Fruit fly (Drosophila melanogaster) whole organism, wandering third instar larva: Measurements from ENCODE around the gene CG42833.

Source experiments
- Abd-B ChIP-seq: fragments of >200 bp; optimal IDR thresholded peaks from 2 replicates; lab custom pipeline; 2017; ENCODE audit warnings: missing biosample characterization, missing genetic modification characterization
- CG32264 ChIP-seq: fragments of 200-800 bp; sonication (Bioruptor generic); optimal IDR thresholded peaks from 2 replicates; lab custom pipeline; 2016; ENCODE audit warnings: missing biosample characterization, missing genetic modification characterization
- CG9705 ChIP-seq: fragments of 200-800 bp; sonication (Bioruptor generic); optimal IDR thresholded peaks from 2 replicates; lab custom pipeline; 2018; ENCODE audit warnings: missing biosample characterization, mild to moderate bottlenecking, missing genetic modification characterization
- CrebA ChIP-seq: fragments of 200-800 bp; sonication (Bioruptor generic); optimal IDR thresholded peaks from 2 replicates; lab custom pipeline; 2016; ENCODE audit warnings: missing biosample characterization, mild to moderate bottlenecking, missing genetic modification characterization, borderline replicate concordance
- Dfd ChIP-seq: fragments of >200 bp; optimal IDR thresholded peaks from 2 replicates; lab custom pipeline; 2017; ENCODE audit warnings: missing biosample characterization, missing genetic modification characterization
- Dif ChIP-seq: fragments of 200-275, 200-300 bp; sonication (Bioruptor generic); optimal IDR thresholded peaks from 2 replicates; lab custom pipeline; 2018; ENCODE audit warnings: missing biosample characterization, missing genetic modification characterization; ENCODE audit not compliant: partially characterized antibody
- HLH106 ChIP-seq: fragments of 200-800 bp; optimal IDR thresholded peaks from 3 replicates; lab custom pipeline; 2019; ENCODE audit warnings: missing biosample characterization, mild to moderate bottlenecking, missing genetic modification characterization, moderate library complexity
- Hnf4 ChIP-seq: fragments of 200-800 bp; sonication (Bioruptor generic); optimal IDR thresholded peaks from 2 replicates; lab custom pipeline; 2016; ENCODE audit warnings: missing biosample characterization, mild to moderate bottlenecking, missing genetic modification characterization
- Hr83 ChIP-seq: fragments of 200-300 bp; sonication (Bioruptor generic); optimal IDR thresholded peaks from 2 replicates; lab custom pipeline; 2016; ENCODE audit warnings: missing biosample characterization, mild to moderate bottlenecking, missing genetic modification characterization, moderate library complexity; ENCODE audit not compliant: poor library complexity, severe bottlenecking
- Jra ChIP-seq: sonication (Bioruptor generic); optimal IDR thresholded peaks from 2 replicates; lab custom pipeline; 2016; ENCODE audit warnings: missing biosample characterization, missing genetic modification characterization
- Mio ChIP-seq: sonication (Bioruptor generic); optimal IDR thresholded peaks from 2 replicates; lab custom pipeline; 2016; ENCODE audit warnings: missing biosample characterization, missing genetic modification characterization
- N ChIP-seq: fragments of >200 bp; optimal IDR thresholded peaks from 2 replicates; lab custom pipeline; 2018; ENCODE audit warnings: missing biosample characterization, missing external identifiers, missing genetic modification characterization
- OdsH ChIP-seq: fragments of 200-800 bp; sonication (Bioruptor generic); optimal IDR thresholded peaks from 2 replicates; lab custom pipeline; 2016; ENCODE audit warnings: missing biosample characterization, mild to moderate bottlenecking, missing genetic modification characterization
- Rel ChIP-seq, 2 experiments: fragments of 200-800 bp; sonication (Bioruptor generic) in 1 of 2; optimal IDR thresholded peaks; 2 replicates in 1 of 2; 3 replicates in 1 of 2; lab custom pipeline; 2016 to 2019; ENCODE audit warnings: mild to moderate bottlenecking in 2 of 2, missing biosample characterization in 2 of 2, missing genetic modification characterization in 2 of 2, moderate library complexity in 1 of 2
- Sp1 ChIP-seq: fragments of 200-800 bp; sonication (Bioruptor generic); optimal IDR thresholded peaks from 3 replicates; lab custom pipeline; 2019; ENCODE audit warnings: missing biosample characterization, mild to moderate bottlenecking, missing genetic modification characterization, moderate library complexity
- Vsx2 ChIP-seq: fragments of 200-300, 225-300 bp; sonication (Bioruptor generic); optimal IDR thresholded peaks from 2 replicates; lab custom pipeline; 2018; ENCODE audit warnings: missing biosample characterization, missing genetic modification characterization; ENCODE audit not compliant: partially characterized antibody
- br ChIP-seq: fragments of 200-800 bp; sonication (Bioruptor generic); optimal IDR thresholded peaks from 2 replicates; lab custom pipeline; 2016; ENCODE audit warnings: missing biosample characterization, missing genetic modification characterization
- brk ChIP-seq: fragments of 200-800 bp; sonication (Bioruptor generic); optimal IDR thresholded peaks from 2 replicates; lab custom pipeline; 2016; ENCODE audit warnings: missing biosample characterization, mild to moderate bottlenecking, missing genetic modification characterization
- dl ChIP-seq, 2 experiments: fragments of 175-275, 200-275 bp in 1 of 2; fragments of 200-275 bp in 1 of 2; sonication (Bioruptor generic); optimal IDR thresholded peaks; lab custom pipeline; 2018; ENCODE audit warnings: mild to moderate bottlenecking in 2 of 2, missing biosample characterization in 2 of 2, missing genetic modification characterization in 2 of 2, moderate library complexity in 2 of 2; ENCODE audit not compliant: partially characterized antibody in 2 of 2, insufficient read depth in 1 of 2
- dmrt93B ChIP-seq: fragments of 200-800 bp; sonication (Bioruptor generic); optimal IDR thresholded peaks from 2 replicates; lab custom pipeline; 2018; ENCODE audit warnings: missing biosample characterization, mild to moderate bottlenecking, missing genetic modification characterization
- dsf ChIP-seq: sonication (Bioruptor generic); optimal IDR thresholded peaks from 2 replicates; lab custom pipeline; 2016; ENCODE audit warnings: missing biosample characterization, missing genetic modification characterization, borderline replicate concordance
- ey ChIP-seq: fragments of 200-800 bp; sonication (Bioruptor generic); optimal IDR thresholded peaks from 2 replicates; lab custom pipeline; 2016; ENCODE audit warnings: missing biosample characterization, missing genetic modification characterization
- foxo ChIP-seq, 2 experiments: fragments of 200-800 bp; sonication (Bioruptor generic); optimal IDR thresholded peaks; 2 replicates in 1 of 2; 3 replicates in 1 of 2; lab custom pipeline; 2016 to 2017; ENCODE audit warnings: missing biosample characterization in 2 of 2, missing genetic modification characterization in 2 of 2
- fru ChIP-seq: fragments of 200-800 bp; sonication (Bioruptor generic); optimal IDR thresholded peaks from 3 replicates; lab custom pipeline; 2016; ENCODE audit warnings: missing biosample characterization, mild to moderate bottlenecking, missing genetic modification characterization
- h ChIP-seq: fragments of 200-800 bp; sonication (Bioruptor generic); optimal IDR thresholded peaks from 3 replicates; lab custom pipeline; 2016; ENCODE audit warnings: missing biosample characterization, mild to moderate bottlenecking, missing genetic modification characterization
- jim ChIP-seq: fragments of 175-275, 200-325 bp; sonication (Bioruptor generic); optimal IDR thresholded peaks from 2 replicates; lab custom pipeline; 2016; ENCODE audit warnings: missing biosample characterization, mild to moderate bottlenecking, missing genetic modification characterization
- lola ChIP-seq: fragments of >200 bp; optimal IDR thresholded peaks from 2 replicates; lab custom pipeline; 2017; ENCODE audit warnings: missing biosample characterization, missing genetic modification characterization
- pan ChIP-seq: fragments of >200 bp; optimal IDR thresholded peaks from 2 replicates; lab custom pipeline; 2017
- rgr ChIP-seq: fragments of 200-800 bp; sonication (Bioruptor generic); optimal IDR thresholded peaks from 3 replicates; lab custom pipeline; 2016; ENCODE audit warnings: missing biosample characterization, mild to moderate bottlenecking, missing genetic modification characterization
- sage ChIP-seq: fragments of 200-800 bp; sonication (Bioruptor generic); optimal IDR thresholded peaks from 2 replicates; lab custom pipeline; 2016; ENCODE audit warnings: missing biosample characterization, mild to moderate bottlenecking, missing genetic modification characterization
- sv ChIP-seq: fragments of 200-800 bp; sonication (Bioruptor generic); optimal IDR thresholded peaks from 3 replicates; lab custom pipeline; 2016; ENCODE audit warnings: missing biosample characterization, missing genetic modification characterization
- tai ChIP-seq: sonication (Bioruptor generic); optimal IDR thresholded peaks from 2 replicates; lab custom pipeline; 2016; ENCODE audit warnings: missing biosample characterization, missing genetic modification characterization
- usp ChIP-seq: fragments of >200 bp; optimal IDR thresholded peaks from 2 replicates; lab custom pipeline; 2017; ENCODE audit warnings: missing biosample characterization, missing genetic modification characterization

The CG42833 gene

DNA sequence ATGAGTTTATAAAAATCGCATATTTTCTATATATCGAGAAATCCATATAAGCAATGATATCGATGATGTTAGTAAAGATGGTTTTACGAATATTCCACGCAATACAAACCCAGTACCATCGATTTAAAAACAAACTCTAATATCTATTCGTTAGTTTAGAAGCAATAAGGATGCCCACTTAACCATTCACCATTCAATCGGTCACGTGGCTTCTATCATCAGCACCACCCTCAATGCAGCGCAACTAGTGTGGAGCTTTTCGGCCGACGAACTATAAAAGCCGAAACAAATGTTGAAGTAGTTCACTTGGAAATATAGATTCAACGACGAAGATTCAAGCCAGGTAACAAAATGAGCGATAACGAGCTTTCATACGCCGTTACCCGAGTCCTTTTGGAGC, 31.5 kb downstream of the CG42833 start, which contains the start of gene CG13813:
TSS of gene CG13813 (plus strand) at position 301 of the 400 bp plus-strand sequence.
- TF ChIP-seq foxo (GFP tag; optimal IDR thresholded peaks at IDR 0.05; lab: Kevin White, UChicago) (no peak), Hr83 (GFP tag; lab: Kevin White, UChicago) (no peak), rgr (no peak), usp (GFP tag; lab: Kevin White, UChicago) (no peak), br (GFP tag; lab: Kevin White, UChicago) (no peak), Jra (GFP tag; lab: Kevin White, UChicago) (no peak), Mio (GFP tag; lab: Kevin White, UChicago) (no peak), N (no peak), dmrt93B (no peak), Dif (GFP tag; lab: Kevin White, UChicago) (no peak), Sp1 (GFP tag; lab: Kevin White, UChicago) (no peak), sv (GFP tag; lab: Kevin White, UChicago) (no peak), Vsx2 (GFP tag; lab: Kevin White, UChicago) (no peak), Dfd (GFP tag; lab: Kevin White, UChicago) (no peak), dsf (GFP tag; lab: Kevin White, UChicago) (no peak), Abd-B (GFP tag; lab: Kevin White, UChicago) (no peak), pan (lab: Kevin White, UChicago) (no peak), CG32264 (GFP tag; lab: Kevin White, UChicago) (no peak)
- TF ChIP-seq, all 38 proteins: peak for 0

DNA sequence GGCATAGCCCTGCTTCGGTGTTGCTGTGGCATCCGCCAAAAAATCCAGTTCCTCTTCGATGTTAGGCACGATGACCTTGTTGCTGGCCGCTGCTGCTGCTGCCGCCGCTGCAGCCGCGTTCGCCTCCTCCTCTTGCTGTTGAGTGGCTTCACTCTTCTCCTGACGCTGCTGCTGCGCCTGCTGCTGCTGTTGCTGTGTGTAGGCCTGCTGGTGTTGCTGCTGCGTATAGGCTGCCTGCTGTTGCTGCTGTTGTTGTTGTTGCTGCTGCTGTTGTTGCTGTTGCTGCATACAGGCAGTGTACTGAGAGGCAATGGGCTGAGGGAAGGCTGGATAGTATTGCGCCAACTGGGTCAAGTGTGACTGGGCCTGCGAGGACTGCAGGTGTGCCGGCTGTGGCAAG, 37.3 kb downstream of the CG42833 start:
- TF ChIP-seq Dfd (GFP tag; lab: Kevin White, UChicago) (peak; percentile 96), sage (GFP tag; lab: Kevin White, UChicago) (no peak), CrebA (no peak), OdsH (GFP tag; lab: Kevin White, UChicago) (no peak), pan (lab: Kevin White, UChicago) (no peak)

DNA sequence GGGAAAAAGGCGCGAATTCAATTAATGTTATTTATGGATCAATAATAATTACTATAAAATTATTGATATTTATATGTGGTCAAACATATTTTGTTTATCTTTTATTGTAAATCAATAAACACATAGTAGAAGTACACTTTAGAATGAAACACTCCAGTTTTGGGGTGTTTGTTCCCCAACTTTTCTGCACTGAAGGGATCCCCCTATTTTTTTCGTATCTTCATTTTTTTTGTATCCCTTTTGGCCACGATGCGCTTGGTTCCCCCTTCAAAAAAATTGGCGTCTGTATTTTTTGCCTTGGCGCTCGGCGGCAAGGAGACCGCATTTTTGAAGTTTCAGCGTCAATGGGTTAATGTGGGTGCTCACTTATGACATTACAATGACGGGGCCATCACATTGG, 40.9 kb downstream of the CG42833 start, which contains the start of gene Clc:
TSS of gene Clc (plus strand) at position 301 of the 400 bp plus-strand sequence.
- TF ChIP-seq tai (GFP tag; lab: Kevin White, UChicago), result no peak
- no peak for TF ChIP-seq Dif (GFP tag; lab: Kevin White, UChicago)
- no peak for TF ChIP-seq Rel (GFP tag; optimal IDR thresholded peaks at IDR 0.05; lab: Kevin White, UChicago)
- TF ChIP-seq Rel (tag; optimal IDR thresholded peaks at IDR 0.05; lab: Kevin White, UChicago), result peak; percentile 62
- TF ChIP-seq Hnf4, result no peak
- no peak for TF ChIP-seq Dfd (GFP tag; lab: Kevin White, UChicago)

- TF ChIP-seq Rel (GFP tag; optimal IDR thresholded peaks at IDR 0.05; lab: Kevin White, UChicago), result no peak
- TF ChIP-seq Rel (tag; optimal IDR thresholded peaks at IDR 0.05; lab: Kevin White, UChicago), result peak; percentile 20
- peak; percentile 47 for TF ChIP-seq Vsx2 (GFP tag; lab: Kevin White, UChicago)
- TF ChIP-seq lola (GFP tag; lab: Kevin White, UChicago), result no peak
These were observed 41.5 kb downstream of the CG42833 start, which contains the start of the genes CG6951 and CG17233 for dm6 chr3L:20241163-20241970. Gene CG6951, plus strand, starts transcription at chr3L:20241267. Gene CG17233, minus strand, starts transcription at chr3L:20241903.

DNA sequence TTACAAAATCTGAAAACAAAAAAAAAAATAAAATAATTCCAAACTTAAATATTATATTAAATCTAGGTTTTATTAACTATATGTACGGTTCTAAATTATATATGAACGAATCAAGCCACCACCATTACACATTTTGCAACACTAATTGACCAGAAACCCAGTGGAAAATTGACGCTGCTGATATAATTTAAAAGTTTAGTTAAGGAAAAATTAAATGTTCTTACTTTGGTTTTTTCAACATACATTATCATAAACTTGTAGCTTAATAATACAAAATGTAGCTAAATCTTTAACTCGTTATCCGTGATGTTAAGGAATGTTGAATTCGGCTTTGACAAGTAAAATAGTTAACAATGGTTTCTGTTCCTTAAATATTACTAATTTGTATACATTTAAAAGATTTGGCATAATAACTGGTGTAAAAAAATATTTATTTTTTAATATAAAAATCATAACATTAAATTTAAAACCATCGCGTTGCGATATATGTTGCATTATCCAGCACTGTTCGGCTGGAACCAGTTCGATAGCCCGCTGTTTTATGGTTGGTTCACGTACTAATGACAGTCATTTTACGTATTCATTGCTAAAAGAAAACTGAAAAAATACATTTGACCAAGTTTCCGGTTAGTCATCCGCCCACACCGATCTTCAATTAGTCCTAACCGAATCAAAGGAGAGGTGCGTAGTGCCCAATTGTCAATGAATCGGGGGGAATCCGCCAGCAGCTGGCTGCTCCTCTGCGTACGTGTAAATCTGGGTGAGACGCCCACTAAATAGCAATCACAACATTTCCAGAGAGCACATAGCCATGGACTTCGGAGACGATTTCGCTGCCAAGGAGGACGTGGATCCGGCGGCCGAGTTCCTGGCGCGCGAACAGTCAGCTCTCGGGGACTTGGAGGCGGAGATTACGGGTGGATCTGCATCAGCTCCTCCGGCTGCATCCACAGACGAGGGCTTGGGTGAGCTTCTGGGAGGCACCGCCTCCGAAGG, 42.4 kb downstream of the CG42833 start:
- peak; percentile 26 for TF ChIP-seq CG9705 (GFP tag; lab: Kevin White, UChicago)
- TF ChIP-seq Hr83 (GFP tag; lab: Kevin White, UChicago), result peak; percentile 46
- TF ChIP-seq dl (GFP tag; optimal IDR thresholded peaks at IDR 0.05; lab: Kevin White, UChicago; ENCODE audit: insufficient read depth in 1 of 2, partially characterized antibody in 2 of 2), result no peak
- TF ChIP-seq Rel (GFP tag; optimal IDR thresholded peaks at IDR 0.05; lab: Kevin White, UChicago), result no peak
- TF ChIP-seq Rel (tag; optimal IDR thresholded peaks at IDR 0.05; lab: Kevin White, UChicago), result no peak
- TF ChIP-seq usp (GFP tag; lab: Kevin White, UChicago), result no peak
- no peak for TF ChIP-seq pan (lab: Kevin White, UChicago)
- peak in 1 of 2 experiments; percentile 62 for TF ChIP-seq foxo (GFP tag; optimal IDR thresholded peaks at IDR 0.05; lab: Kevin White, UChicago)
- TF ChIP-seq Sp1 (GFP tag; lab: Kevin White, UChicago), result peak; percentile 68
- TF ChIP-seq Abd-B (GFP tag; lab: Kevin White, UChicago), result no peak
- no peak for TF ChIP-seq N
- TF ChIP-seq Jra (GFP tag; lab: Kevin White, UChicago), result no peak
- peak; percentile 67 for TF ChIP-seq brk
- peak; percentile 60 for TF ChIP-seq HLH106
- TF ChIP-seq fru (GFP tag; lab: Kevin White, UChicago), result peak; percentile 36
- peak; percentile 26 for TF ChIP-seq h (GFP tag; lab: Kevin White, UChicago)
- TF ChIP-seq ey (GFP tag; lab: Kevin White, UChicago), result peak; percentile 6
- peak; percentile 49 for TF ChIP-seq dsf (GFP tag; lab: Kevin White, UChicago)
- peak; percentile 38 for TF ChIP-seq OdsH (GFP tag; lab: Kevin White, UChicago)
- TF ChIP-seq CrebA, result no peak
- peak; percentile 53 for TF ChIP-seq Hnf4
- TF ChIP-seq jim (GFP tag; lab: Kevin White, UChicago), result no peak
- no peak for TF ChIP-seq Dfd (GFP tag; lab: Kevin White, UChicago)
